Fruit fly (Drosophila melanogaster) whole organism: Measurements from ENCODE around the gene cyc.

Experiments used
- pan ChIP-seq: fragments of >200 bp; optimal IDR thresholded peaks from 2 replicates; lab custom pipeline; 2017
- usp ChIP-seq: fragments of >200 bp; optimal IDR thresholded peaks from 2 replicates; lab custom pipeline; 2017; ENCODE audit warnings: missing biosample characterization, missing genetic modification characterization, mixed read lengths

DNA sequence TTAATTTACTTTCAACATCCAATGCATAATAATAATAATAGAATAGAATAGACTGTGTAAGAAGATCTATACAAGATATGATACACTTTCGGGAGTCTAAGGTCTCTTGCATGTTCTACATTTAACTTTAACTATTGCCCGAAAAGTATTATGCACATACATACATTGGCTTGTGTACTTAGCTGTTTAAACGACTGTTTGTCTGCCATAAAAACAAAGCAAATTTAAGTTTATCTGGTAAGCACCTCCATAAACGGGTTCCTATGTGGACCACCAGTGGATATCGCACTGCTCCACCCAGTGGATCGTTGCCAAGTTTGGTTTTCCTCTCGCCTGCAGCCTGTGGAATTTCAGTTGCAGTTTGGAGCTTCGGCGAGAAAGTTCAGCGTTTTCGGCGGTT lies 31.2 kb upstream of the cyc start:
- TF ChIP-seq pan (lab: Kevin White, UChicago) (no peak), usp (GFP tag; lab: Kevin White, UChicago) (no peak)
